Worm (Caenorhabditis elegans) whole organism, midembryonic: ENCODE measurements around the gene scl-26.

Source experiments
- cog-1 ChIP-seq: sonication (generic microtip); optimal IDR thresholded peaks from 2 replicates; lab custom pipeline; 2016; ENCODE audit warnings: missing genetic modification characterization, missing compliant biosample characterization
- flt-1 ChIP-seq: fragments of 200-800 bp; sonication (Bioruptor generic); IDR thresholded peaks from 2 replicates; pipeline ENCODE4 v1.3.6; 2022; ENCODE audit warnings: missing genetic modification characterization, missing compliant biosample characterization
- med-1 ChIP-seq: sonication (generic microtip); optimal IDR thresholded peaks from 2 replicates; lab custom pipeline; 2017; ENCODE audit warnings: missing genetic modification characterization, mild to moderate bottlenecking, missing compliant biosample characterization, antibody characterized with exemption, missing genetic modification reagents; ENCODE audit not compliant: insufficient read depth
- ref-1 ChIP-seq: fragments of 200-800 bp; sonication (Bioruptor generic); conservative IDR thresholded peaks from 2 replicates; pipeline ENCODE4 v1.3.6; 2022; ENCODE audit warnings: missing genetic modification reagents, missing genetic modification characterization, missing compliant biosample characterization
- tab-1 ChIP-seq: fragments of 200-800 bp; sonication (Bioruptor generic); IDR thresholded peaks from 2 replicates; pipeline ENCODE4 v1.3.6; 2022; ENCODE audit warnings: missing genetic modification characterization, missing compliant biosample characterization
- ztf-23 ChIP-seq: fragments of 200-800 bp; sonication (Bioruptor generic); IDR thresholded peaks from 2 replicates; pipeline ENCODE4 v1.3.6; 2022; ENCODE audit warnings: missing genetic modification reagents, missing genetic modification characterization, missing compliant biosample characterization

ce11 chrV:7551821-7552220, 49.5 kb downstream of the scl-26 start, which contains the start of gene F19F10.3:
- TF ChIP-seq ztf-23 (no peak), cog-1 (tag; lab: Kevin White, UChicago) (no peak), tab-1 (GFP tag; lab: Robert Waterston, UW) (no peak), flt-1 (GFP tag; lab: Robert Waterston, UW) (no peak), med-1 (GFP tag; lab: Kevin White, UChicago) (no peak), ref-1 (GFP tag; lab: Robert Waterston, UW) (no peak)
